Fruit fly (Drosophila melanogaster): Measurements from ENCODE around the gene Spn27A.

DNA sequence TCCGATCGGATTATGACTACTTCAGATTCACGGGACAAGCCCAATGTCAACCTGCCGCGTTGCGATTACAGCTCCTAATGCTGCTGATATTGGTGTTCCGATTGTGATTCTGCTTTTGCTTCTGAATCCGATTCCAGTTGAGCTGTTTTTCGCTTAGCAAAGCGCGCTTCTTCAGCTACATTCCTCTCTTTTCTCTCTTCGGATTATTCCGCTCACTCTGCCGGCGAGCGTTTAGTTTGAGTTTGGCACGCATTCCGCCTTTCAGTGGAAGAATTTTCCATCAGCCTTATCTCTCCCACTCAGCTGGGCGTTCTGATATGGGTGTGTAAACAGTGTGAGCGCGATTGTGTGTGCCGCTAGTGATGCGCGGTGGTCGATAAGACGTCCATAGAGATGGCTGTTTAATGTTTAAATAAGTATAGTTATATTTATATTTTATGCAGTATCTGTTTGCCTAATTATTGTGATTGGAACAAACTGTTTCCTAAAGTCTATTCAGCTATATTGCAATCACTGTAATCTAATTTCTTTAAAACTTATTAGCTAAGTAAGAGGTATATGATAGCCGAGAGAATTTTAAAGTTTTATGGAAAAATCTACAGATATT, 5.3 kb downstream of the Spn27A start, which contains the start of gene Galt:
- no peak for TF ChIP-seq psq (optimal IDR thresholded peaks at IDR 0.05)
- no peak for TF ChIP-seq insv (optimal IDR thresholded peaks at IDR 0.05)
- no peak for TF ChIP-seq ttk (optimal IDR thresholded peaks at IDR 0.05)
- no peak for TF ChIP-seq Sin3A (optimal IDR thresholded peaks at IDR 0.05)
- no peak for TF ChIP-seq Myc (optimal IDR thresholded peaks at IDR 0.05)
- no peak for TF ChIP-seq h (optimal IDR thresholded peaks at IDR 0.05)
